Fruit fly (Drosophila melanogaster): Measurements from ENCODE around the gene CG31213.

- no peak for TF ChIP-seq CTCF (optimal IDR thresholded peaks at IDR 0.05)
- TF ChIP-seq CG8478 (optimal IDR thresholded peaks at IDR 0.05), result no peak
Observed at dm6 chr3R:20008372-20009051, 35.8 kb downstream of the CG31213 start, which contains the start of the genes Hs6st and MED25.

All from S2 (cell line).